Fruit fly (Drosophila melanogaster): ENCODE results near the gene mus304.
A peak's percentile ranks its signal among the peaks of the same experiment; 100 is the strongest.

mus304 gene

DNA sequence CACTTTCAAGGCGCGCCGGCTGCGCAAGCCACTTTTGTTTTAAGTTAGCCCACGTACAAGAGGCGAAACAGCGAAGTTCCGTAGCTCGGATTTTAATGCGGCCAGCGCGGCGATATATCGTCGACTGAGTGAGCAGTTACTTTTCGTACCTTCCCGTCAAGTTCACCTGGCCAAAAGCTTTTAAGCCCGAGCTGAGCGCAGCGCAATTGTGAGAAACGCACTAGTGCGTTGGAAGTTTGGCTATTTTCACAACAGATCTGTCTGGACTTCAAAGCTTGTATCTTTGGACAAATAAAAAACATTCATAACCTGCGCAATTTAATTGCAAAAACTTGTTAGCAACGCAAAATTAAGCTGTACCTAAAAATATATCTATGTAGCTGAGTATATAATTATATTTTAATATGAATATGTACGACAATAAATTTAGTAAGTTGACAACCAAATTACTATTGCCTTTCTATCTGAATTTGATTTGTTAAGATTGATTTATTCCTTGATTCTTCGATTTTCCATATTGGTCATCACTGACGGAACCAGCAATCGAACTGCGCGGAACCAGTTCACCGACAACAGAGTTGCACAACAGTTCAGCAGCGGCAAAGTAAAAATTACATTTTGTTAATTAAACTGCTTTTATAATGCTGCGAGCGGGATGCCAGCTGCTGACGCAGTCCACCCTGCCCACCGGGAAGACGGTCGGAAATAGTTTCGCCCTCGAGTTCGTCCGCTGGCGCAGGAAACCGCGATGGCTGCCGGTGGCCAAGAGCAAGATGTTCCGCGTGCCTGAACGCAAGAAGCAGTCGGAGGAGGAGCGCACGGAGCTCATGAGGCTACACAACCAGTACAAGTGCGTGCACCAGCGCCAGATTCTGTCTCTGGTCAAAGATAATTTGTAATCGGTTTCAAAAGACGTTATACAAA is 3.3 kb upstream of the mus304 start, which contains the start of the genes CG13698 and mRpS26 (continued):
- TF ChIP-seq bab2 (GFP tag; optimal IDR thresholded peaks at IDR 0.05) (peak; percentile 36), Side (GFP tag; optimal IDR thresholded peaks at IDR 0.05) (no peak), CG13123 (GFP tag; optimal IDR thresholded peaks at IDR 0.05) (peak; percentile 55), CkIIα-i1 (GFP tag; IDR thresholded peaks at IDR 0.05) (no peak), gsb (GFP tag; IDR thresholded peaks at IDR 0.05) (no peak), wdn (GFP tag; IDR thresholded peaks at IDR 0.05) (no peak), zfh1 (GFP tag; IDR thresholded peaks at IDR 0.05) (no peak; the same call in 2 of the 3 replicates), toy (GFP tag; IDR thresholded peaks at IDR 0.05) (no peak), jing (GFP tag; optimal IDR thresholded peaks at IDR 0.05) (peak; percentile 21), jumu (GFP tag; optimal IDR thresholded peaks at IDR 0.05) (no peak), pros (GFP tag; optimal IDR thresholded peaks at IDR 0.05) (no peak), Hr3 (GFP tag; optimal IDR thresholded peaks at IDR 0.05) (peak; percentile 73), hb (GFP tag; IDR thresholded peaks at IDR 0.05; ENCODE audit: partially characterized antibody) (no peak), gcm (GFP tag; optimal IDR thresholded peaks at IDR 0.05) (peak; percentile 57), Spps (tag; optimal IDR thresholded peaks at IDR 0.05) (peak; percentile 9), CG32767 (GFP tag; IDR thresholded peaks at IDR 0.05) (no peak), cas (GFP tag; IDR thresholded peaks at IDR 0.05) (0 out of 2 replicates have a peak, but pooled peaks have one; percentile 25), h (optimal IDR thresholded peaks at IDR 0.05) (no peak), NC2β (GFP tag; optimal IDR thresholded peaks at IDR 0.05) (no peak), CG33213 (GFP tag; optimal IDR thresholded peaks at IDR 0.05) (no peak), CG12942 (GFP tag; optimal IDR thresholded peaks at IDR 0.05) (peak; percentile 65), al (GFP tag; IDR thresholded peaks at IDR 0.05) (peak; percentile 50), gce (GFP tag; IDR thresholded peaks at IDR 0.05) (no peak), HLH54F (GFP tag; optimal IDR thresholded peaks at IDR 0.05) (peak; percentile 42), trh (GFP tag; optimal IDR thresholded peaks at IDR 0.05) (peak; percentile 46), CG8281 (tag; optimal IDR thresholded peaks at IDR 0.05) (peak; percentile 45), CG43689 (GFP tag; IDR thresholded peaks at IDR 0.05) (no peak), chif (GFP tag; optimal IDR thresholded peaks at IDR 0.05) (no peak), crp (GFP tag; optimal IDR thresholded peaks at IDR 0.05) (peak in 1 of 2 experiments; percentile 30), Myb (GFP tag; optimal IDR thresholded peaks at IDR 0.05) (peak; percentile 67), CG2678 (tag; optimal IDR thresholded peaks at IDR 0.05) (peak; percentile 82), CG12236 (GFP tag; optimal IDR thresholded peaks at IDR 0.05) (no peak), CG1529 (GFP tag; optimal IDR thresholded peaks at IDR 0.05) (peak; percentile 53), pan (optimal IDR thresholded peaks at IDR 0.05) (no peak), pan (GFP tag; optimal IDR thresholded peaks at IDR 0.05 in 1 of 2, IDR thresholded peaks at IDR 0.05 in 1 of 2) (peak in 1 of 2 experiments; percentile 69), repo (GFP tag; optimal IDR thresholded peaks at IDR 0.05) (peak; percentile 10), org-1 (GFP tag; optimal IDR thresholded peaks at IDR 0.05) (peak; percentile 34), Mes4 (GFP tag; optimal IDR thresholded peaks at IDR 0.05) (no peak), ase (GFP tag; IDR thresholded peaks at IDR 0.05) (0 out of 3 replicates have a peak, but pooled peaks have one; percentile 19), Adf1 (GFP tag; IDR thresholded peaks at IDR 0.05) (0 out of 2 replicates have a peak, but pooled peaks have one; percentile 1), CG4328 (GFP tag; optimal IDR thresholded peaks at IDR 0.05) (peak; percentile 70), CG10565 (GFP tag; optimal IDR thresholded peaks at IDR 0.05) (no peak), CG15073 (GFP tag; optimal IDR thresholded peaks at IDR 0.05) (no peak), gro (GFP tag; optimal IDR thresholded peaks at IDR 0.05) (peak; percentile 59), CG11085 (GFP tag; IDR thresholded peaks at IDR 0.05) (peak; percentile 51; the same call in 1 of the 2 replicates), ash1 (GFP tag; optimal IDR thresholded peaks at IDR 0.05) (no peak), pho (GFP tag; optimal IDR thresholded peaks at IDR 0.05) (peak; percentile 15), psq (GFP tag; optimal IDR thresholded peaks at IDR 0.05) (peak; percentile 50), dm (GFP tag; optimal IDR thresholded peaks at IDR 0.05) (no peak), CG14014 (GFP tag; IDR thresholded peaks at IDR 0.05) (peak; percentile 51; the same call in 1 of the 2 replicates)
